Worm (Caenorhabditis elegans): ENCODE results near the gene pqn-2.

DNA sequence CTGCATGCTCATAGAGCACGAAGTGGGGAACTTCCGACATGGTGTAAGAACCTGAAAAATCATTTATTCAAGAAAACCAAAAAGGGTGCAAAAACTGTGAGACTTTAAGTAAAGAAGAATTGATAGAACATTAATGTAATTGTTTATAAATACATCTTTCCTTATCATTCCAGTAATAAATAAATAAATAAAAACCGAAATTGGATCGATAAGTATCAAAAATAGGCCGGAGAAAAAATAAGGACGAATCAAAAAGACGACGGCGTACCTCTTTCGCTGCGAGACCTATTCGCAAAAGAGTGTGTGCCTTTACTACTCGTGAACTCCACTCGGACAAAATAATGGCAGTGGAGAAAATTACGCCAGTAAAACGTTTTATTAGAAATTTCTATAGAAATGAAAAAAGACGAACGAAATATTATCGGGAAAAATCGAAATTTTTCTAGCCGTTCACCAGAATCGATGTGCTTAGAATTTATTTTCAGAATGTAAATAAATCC lies 29.3 kb upstream of the pqn-2 start, which contains the start of gene nol-56:
- peak; percentile 88 to 91 for TF ChIP-seq lin-35 (GFP tag; optimal IDR thresholded peaks at IDR 0.05)
- TF ChIP-seq nhr-28 (tag; optimal IDR thresholded peaks at IDR 0.05) = no peak
- no peak for TF ChIP-seq nhr-11 (tag; optimal IDR thresholded peaks at IDR 0.05)
- TF ChIP-seq mep-1 (tag; optimal IDR thresholded peaks at IDR 0.05) = peak; percentile 97
- TF ChIP-seq vab-15 (tag; optimal IDR thresholded peaks at IDR 0.05) = no peak
- peak; percentile 87 to 93 for TF ChIP-seq lsy-2 (tag; optimal IDR thresholded peaks at IDR 0.05)
- no peak for TF ChIP-seq sptf-1 (tag; optimal IDR thresholded peaks at IDR 0.05)
- TF ChIP-seq C16A3.4 (tag; optimal IDR thresholded peaks at IDR 0.05) = peak; percentile 87

Measured in whole organism, L1 larva.